Worm (Caenorhabditis elegans) whole organism, L2 larva: ENCODE data around the gene atic-1.

Source experiments
- C34F6.9 ChIP-seq: fragments of 150-350 bp; optimal IDR thresholded peaks from 2 replicates; lab custom pipeline; 2014; ENCODE audit warnings: missing biosample characterization, missing genetic modification characterization
- F13H6.1 ChIP-seq: sonication (generic microtip); optimal IDR thresholded peaks from 2 replicates; lab custom pipeline; 2016; ENCODE audit warnings: missing genetic modification characterization, missing compliant biosample characterization
- lsy-2 ChIP-seq, 2 experiments: fragments of 150-350 bp in 1 of 2; sonication (generic microtip) in 1 of 2; optimal IDR thresholded peaks; 2 replicates each; lab custom pipeline; 2014 to 2017; ENCODE audit warnings: missing biosample characterization in 2 of 2, missing genetic modification characterization in 2 of 2
- unc-55 ChIP-seq: fragments of 150-350 bp; sonication (generic microtip); optimal IDR thresholded peaks from 3 replicates; lab custom pipeline; 2014; ENCODE audit warnings: missing biosample characterization, missing genetic modification reagents, missing genetic modification characterization

atic-1 gene

DNA sequence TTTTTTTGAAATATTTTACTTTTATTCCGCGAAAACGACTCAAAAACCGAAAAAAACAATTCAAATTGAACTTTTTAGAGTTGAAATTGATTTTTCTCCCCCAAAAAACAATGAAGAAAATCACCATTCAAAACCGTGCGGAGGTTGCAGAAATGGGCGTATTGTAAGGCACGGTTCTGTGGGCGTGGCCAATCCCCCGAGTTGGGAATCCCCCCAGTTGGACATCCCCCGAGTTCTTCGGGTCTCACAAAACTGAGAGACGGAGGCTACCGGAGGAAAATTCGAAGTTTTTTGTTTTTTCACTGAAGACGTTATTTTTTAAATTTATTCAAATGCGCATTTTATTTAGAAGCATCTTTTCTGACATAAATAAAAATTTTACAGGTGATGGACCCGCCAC is 66.5 kb downstream of the atic-1 start, which contains the start of gene mcm-3AP:
mcm-3AP (plus strand) TSS at position 383 of the 400 bp plus-strand sequence.
- TF ChIP-seq C34F6.9 (peak; percentile 2), unc-55 (GFP tag; lab: Kevin White, UChicago) (peak; percentile 48), lsy-2 (tag; optimal IDR thresholded peaks at IDR 0.05; lab: Kevin White, UChicago) (peak in 1 of 2 experiments; percentile 63), F13H6.1 (peak; percentile 8)
